Worm (Caenorhabditis elegans) whole organism, L2 larva: ENCODE data around the gene nhr-16.

Source experiments
- C34F6.9 ChIP-seq: fragments of 150-350 bp; optimal IDR thresholded peaks from 2 replicates; lab custom pipeline; 2014; ENCODE audit warnings: missing biosample characterization, missing genetic modification characterization
- F13H6.1 ChIP-seq: sonication (generic microtip); optimal IDR thresholded peaks from 2 replicates; lab custom pipeline; 2016; ENCODE audit warnings: missing genetic modification characterization, missing compliant biosample characterization
- R02D3.7 ChIP-seq: fragments of 150-350 bp; optimal IDR thresholded peaks from 2 replicates; lab custom pipeline; 2014; ENCODE audit warnings: missing biosample characterization, missing genetic modification characterization
- Y55F3AM.14 ChIP-seq: fragments of 200-800 bp; sonication (Bioruptor generic); optimal IDR thresholded peaks from 2 replicates; lab custom pipeline; 2018; ENCODE audit warnings: mild to moderate bottlenecking, missing genetic modification characterization, missing compliant biosample characterization
- blmp-1 ChIP-seq: sonication (generic microtip); optimal IDR thresholded peaks from 2 replicates; lab custom pipeline; 2017; ENCODE audit warnings: missing genetic modification characterization, mild to moderate bottlenecking, missing compliant biosample characterization, antibody characterized with exemption, moderate library complexity; ENCODE audit not compliant: insufficient read depth
- crh-2 ChIP-seq: sonication (generic microtip); optimal IDR thresholded peaks from 2 replicates; lab custom pipeline; 2017; ENCODE audit warnings: missing biosample characterization, missing genetic modification characterization
- dmd-4 ChIP-seq: sonication (generic microtip); optimal IDR thresholded peaks from 2 replicates; lab custom pipeline; 2017; ENCODE audit warnings: missing biosample characterization, missing genetic modification characterization
- egl-27 ChIP-seq: sonication (generic microtip); optimal IDR thresholded peaks from 3 replicates; lab custom pipeline; 2017; ENCODE audit warnings: missing biosample characterization, missing genetic modification reagents, missing genetic modification characterization
- elt-3 ChIP-seq: sonication (generic microtip); optimal IDR thresholded peaks from 2 replicates; lab custom pipeline; 2017; ENCODE audit warnings: missing biosample characterization, missing genetic modification characterization
- fos-1 ChIP-seq: fragments of 150-350 bp; optimal IDR thresholded peaks from 2 replicates; lab custom pipeline; 2014; ENCODE audit warnings: missing biosample characterization, missing genetic modification characterization
- gmeb-1 ChIP-seq: fragments of 150-350 bp; optimal IDR thresholded peaks from 2 replicates; lab custom pipeline; 2014; ENCODE audit warnings: missing biosample characterization, missing genetic modification characterization
- lin-11 ChIP-seq: fragments of 150-350 bp; sonication (generic microtip); optimal IDR thresholded peaks from 2 replicates; lab custom pipeline; 2014; ENCODE audit warnings: missing biosample characterization, missing genetic modification characterization, inconsistent platforms, mixed read lengths
- lin-13 ChIP-seq: fragments of 150-350 bp; optimal IDR thresholded peaks from 2 replicates; lab custom pipeline; 2014; ENCODE audit warnings: missing biosample characterization, missing genetic modification reagents, missing genetic modification characterization
- lin-39 ChIP-seq: fragments of 150-350 bp; optimal IDR thresholded peaks from 2 replicates; lab custom pipeline; 2014; ENCODE audit warnings: missing biosample characterization, missing genetic modification reagents, missing genetic modification characterization
- lsy-2 ChIP-seq, 2 experiments: fragments of 150-350 bp in 1 of 2; sonication (generic microtip) in 1 of 2; optimal IDR thresholded peaks; 2 replicates each; lab custom pipeline; 2014 to 2017; ENCODE audit warnings: missing biosample characterization in 2 of 2, missing genetic modification characterization in 2 of 2
- mab-5 ChIP-seq: fragments of 150-350 bp; optimal IDR thresholded peaks from 2 replicates; lab custom pipeline; 2014; ENCODE audit warnings: missing biosample characterization, missing genetic modification characterization
- mbf-1 ChIP-seq: sonication (generic microtip); optimal IDR thresholded peaks from 2 replicates; lab custom pipeline; 2017; ENCODE audit warnings: missing biosample characterization, missing genetic modification characterization
- mdl-1 ChIP-seq, 2 experiments: fragments of 150-350 bp in 1 of 2; sonication (generic microtip) in 1 of 2; optimal IDR thresholded peaks; 2 replicates each; lab custom pipeline; 2017; ENCODE audit warnings: missing biosample characterization in 2 of 2, missing genetic modification characterization in 2 of 2
- nhr-10 ChIP-seq: sonication (generic microtip); optimal IDR thresholded peaks from 2 replicates; lab custom pipeline; 2017; ENCODE audit warnings: missing biosample characterization, missing genetic modification characterization
- nhr-11 ChIP-seq: fragments of 150-350 bp; optimal IDR thresholded peaks from 2 replicates; lab custom pipeline; 2014; ENCODE audit warnings: missing biosample characterization, missing genetic modification characterization
- nhr-129 ChIP-seq: fragments of 150-350 bp; optimal IDR thresholded peaks from 2 replicates; lab custom pipeline; 2014; ENCODE audit warnings: missing biosample characterization, missing genetic modification characterization
- nhr-21 ChIP-seq: fragments of 150-350 bp; optimal IDR thresholded peaks from 2 replicates; lab custom pipeline; 2014; ENCODE audit warnings: missing biosample characterization, missing genetic modification characterization
- nhr-23 ChIP-seq: fragments of 150-350 bp; optimal IDR thresholded peaks from 2 replicates; lab custom pipeline; 2014; ENCODE audit warnings: missing biosample characterization, missing genetic modification reagents, missing genetic modification characterization
- nhr-237 ChIP-seq: fragments of 150-350 bp; optimal IDR thresholded peaks from 2 replicates; lab custom pipeline; 2014; ENCODE audit warnings: missing biosample characterization, missing genetic modification characterization
- nhr-25 ChIP-seq: fragments of 150-350 bp; sonication (generic microtip); optimal IDR thresholded peaks from 3 replicates; lab custom pipeline; 2014; ENCODE audit warnings: missing biosample characterization, missing genetic modification characterization
- nhr-77 ChIP-seq: fragments of 150-350 bp; optimal IDR thresholded peaks from 2 replicates; lab custom pipeline; 2014; ENCODE audit warnings: missing biosample characterization, missing genetic modification characterization
- peb-1 ChIP-seq: fragments of 150-350 bp; optimal IDR thresholded peaks from 2 replicates; lab custom pipeline; 2014; ENCODE audit warnings: missing biosample characterization, missing genetic modification characterization
- sem-4 ChIP-seq: fragments of 150-350 bp; optimal IDR thresholded peaks from 2 replicates; lab custom pipeline; 2014; ENCODE audit warnings: missing biosample characterization, missing genetic modification reagents, missing genetic modification characterization
- skn-1 ChIP-seq: sonication (generic microtip); optimal IDR thresholded peaks from 2 replicates; lab custom pipeline; 2017; ENCODE audit warnings: missing biosample characterization, missing genetic modification characterization
- sma-9 ChIP-seq, 2 experiments: fragments of 150-350 bp in 1 of 2; sonication (generic microtip) in 1 of 2; optimal IDR thresholded peaks; 2 replicates each; lab custom pipeline; 2014 to 2016; ENCODE audit warnings: missing genetic modification characterization in 2 of 2, mild to moderate bottlenecking in 1 of 2, missing biosample characterization in 1 of 2, missing compliant biosample characterization in 1 of 2, missing genetic modification reagents in 1 of 2, moderate library complexity in 1 of 2
- unc-39 ChIP-seq: fragments of 150-350 bp; optimal IDR thresholded peaks from 2 replicates; lab custom pipeline; 2014; ENCODE audit warnings: missing biosample characterization, missing genetic modification characterization
- unc-55 ChIP-seq: fragments of 150-350 bp; sonication (generic microtip); optimal IDR thresholded peaks from 3 replicates; lab custom pipeline; 2014; ENCODE audit warnings: missing biosample characterization, missing genetic modification reagents, missing genetic modification characterization
- unc-62 ChIP-seq: fragments of 150-350 bp; optimal IDR thresholded peaks from 2 replicates; lab custom pipeline; 2014; ENCODE audit warnings: missing biosample characterization, missing genetic modification reagents, missing genetic modification characterization
- zag-1 ChIP-seq: fragments of 150-350 bp; optimal IDR thresholded peaks from 2 replicates; lab custom pipeline; 2014; ENCODE audit warnings: missing biosample characterization, missing genetic modification characterization
- ztf-1 ChIP-seq: fragments of 200-800 bp; sonication (Bioruptor generic); conservative IDR thresholded peaks from 2 replicates; pipeline ENCODE4 v1.3.6; 2022; ENCODE audit warnings: missing genetic modification characterization, missing compliant biosample characterization
- ztf-11 ChIP-seq: sonication (generic microtip); optimal IDR thresholded peaks from 2 replicates; lab custom pipeline; 2017; ENCODE audit warnings: missing biosample characterization, missing genetic modification characterization

The nhr-16 gene

DNA sequence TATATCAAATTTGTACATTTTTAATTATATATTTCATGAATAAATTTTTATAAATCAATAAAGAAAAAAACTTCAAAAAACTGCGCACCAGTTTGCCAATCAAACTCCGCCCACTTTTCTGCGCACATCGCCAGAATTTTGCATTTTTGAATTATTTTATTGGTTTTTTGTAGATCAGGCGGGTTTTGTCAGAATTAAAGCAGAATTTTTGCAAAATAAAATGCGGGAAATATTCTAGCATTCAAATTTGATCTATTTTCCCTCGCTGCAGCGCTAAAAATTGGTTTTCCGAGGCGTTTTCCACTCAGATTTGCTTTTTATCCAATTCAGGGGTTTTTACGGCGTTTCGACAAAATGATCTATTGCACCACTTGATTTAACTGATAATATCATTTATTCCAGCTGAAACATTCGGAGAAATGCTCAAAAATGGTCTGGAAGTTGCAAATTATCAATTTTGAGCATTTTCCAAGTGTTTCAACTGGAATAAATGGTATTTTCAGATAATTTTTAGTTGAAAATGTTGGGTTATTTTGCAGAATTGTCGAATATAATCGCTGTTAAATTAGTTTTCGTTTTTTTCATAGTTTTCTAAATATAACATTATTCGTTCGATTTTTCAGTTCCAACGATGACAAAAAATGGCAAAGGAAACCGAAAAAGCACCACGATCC is 32.5 kb downstream of the nhr-16 start, which contains the start of gene W06B4.1:
TSS of gene W06B4.1 (plus strand) at position 624 of the 674 bp plus-strand sequence.
- no peak for TF ChIP-seq egl-27
- TF ChIP-seq unc-62 (GFP tag; lab: Kevin White, UChicago) = no peak
- no peak for TF ChIP-seq nhr-23 (tag; lab: Kevin White, UChicago)
- no peak for TF ChIP-seq sem-4 (tag; lab: Kevin White, UChicago)
- no peak for TF ChIP-seq skn-1 (tag; lab: Kevin White, UChicago)
- no peak for TF ChIP-seq R02D3.7 (tag; lab: Kevin White, UChicago)
- no peak for TF ChIP-seq nhr-11 (tag; lab: Kevin White, UChicago)
- no peak for TF ChIP-seq ztf-11
- no peak for TF ChIP-seq lsy-2 (tag; optimal IDR thresholded peaks at IDR 0.05; lab: Kevin White, UChicago)
- no peak for TF ChIP-seq crh-2 (tag; lab: Kevin White, UChicago)
- TF ChIP-seq dmd-4 (tag; lab: Kevin White, UChicago) = no peak
- TF ChIP-seq mdl-1 (tag; optimal IDR thresholded peaks at IDR 0.05; lab: Kevin White, UChicago) = no peak

DNA sequence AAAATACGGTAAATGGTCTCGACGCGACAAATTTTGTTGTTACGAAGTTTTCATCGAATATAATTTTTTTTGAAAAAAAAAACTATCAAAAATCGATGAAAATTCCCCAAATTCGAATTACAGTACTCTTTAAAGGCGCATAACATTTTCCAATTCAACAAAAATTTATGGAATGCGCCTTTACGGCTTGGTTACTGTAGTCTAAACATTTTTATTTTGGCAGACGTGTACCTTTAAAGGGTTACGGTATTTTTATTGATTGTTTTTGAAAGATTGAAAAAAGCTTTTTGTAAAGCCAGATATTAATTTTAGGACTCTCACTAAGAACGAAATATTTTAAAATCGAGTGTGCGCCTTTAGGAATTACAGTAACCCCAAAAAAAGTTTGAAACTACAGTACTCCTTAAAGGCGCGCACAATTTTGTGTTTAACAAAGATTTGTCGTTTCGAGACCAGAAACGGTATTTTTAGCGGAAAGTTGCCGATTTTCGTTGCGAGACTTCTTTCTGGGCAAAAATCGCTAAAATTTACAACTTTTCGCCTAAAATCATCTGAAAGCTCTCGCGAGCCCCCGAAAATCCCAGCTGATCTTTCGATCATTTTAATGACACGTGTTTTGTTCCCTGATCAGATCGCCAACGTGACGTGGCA is 35.5 kb downstream of the nhr-16 start:
- no peak for TF ChIP-seq lsy-2 (tag; optimal IDR thresholded peaks at IDR 0.05; lab: Kevin White, UChicago)
- TF ChIP-seq lin-11 = no peak
- no peak for TF ChIP-seq lin-13 (GFP tag; lab: Kevin White, UChicago)
- TF ChIP-seq unc-39 (tag; lab: Kevin White, UChicago) = no peak
- no peak for TF ChIP-seq F13H6.1 (tag; lab: Kevin White, UChicago)
- TF ChIP-seq nhr-21 (tag; lab: Kevin White, UChicago) = no peak
- TF ChIP-seq fos-1 (tag; lab: Kevin White, UChicago) = no peak
- TF ChIP-seq sma-9 (GFP tag; optimal IDR thresholded peaks at IDR 0.05; lab: Kevin White, UChicago) = no peak
- no peak for TF ChIP-seq sma-9 (tag; optimal IDR thresholded peaks at IDR 0.05; lab: Kevin White, UChicago)
- TF ChIP-seq sem-4 (tag; lab: Kevin White, UChicago) = no peak

DNA sequence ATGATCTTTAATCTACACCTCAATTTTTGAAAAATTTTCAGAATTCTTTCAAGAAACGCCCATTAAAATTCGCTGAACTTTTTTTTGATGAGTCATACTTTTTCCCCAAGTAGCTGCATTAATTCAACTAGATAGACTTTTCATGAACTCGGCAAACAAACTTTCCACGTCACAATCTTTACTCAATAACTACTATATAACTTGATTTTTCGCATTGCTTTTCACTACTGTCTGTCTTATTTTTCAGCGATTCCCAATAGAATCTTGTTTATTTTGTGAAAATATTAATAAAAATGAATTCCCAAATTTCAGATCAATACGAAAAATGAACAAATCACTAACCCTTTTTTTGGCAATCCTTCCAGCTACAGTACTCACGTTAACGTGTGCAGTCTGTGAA is 39.7 kb downstream of the nhr-16 start, which contains the start of gene T05C1.1:
TSS of gene T05C1.1 (plus strand) at position 301 of the 400 bp plus-strand sequence.
- TF ChIP-seq lin-39 (tag; lab: Kevin White, UChicago) (no peak), sma-9 (GFP tag; optimal IDR thresholded peaks at IDR 0.05; lab: Kevin White, UChicago) (no peak), sma-9 (tag; optimal IDR thresholded peaks at IDR 0.05; lab: Kevin White, UChicago) (no peak), Y55F3AM.14 (no peak), lsy-2 (tag; optimal IDR thresholded peaks at IDR 0.05; lab: Kevin White, UChicago) (no peak), peb-1 (no peak), lin-13 (GFP tag; lab: Kevin White, UChicago) (no peak), mbf-1 (no peak), unc-39 (tag; lab: Kevin White, UChicago) (no peak), unc-62 (GFP tag; lab: Kevin White, UChicago) (no peak), C34F6.9 (tag; lab: Kevin White, UChicago) (no peak), zag-1 (tag; lab: Kevin White, UChicago) (no peak), skn-1 (tag; lab: Kevin White, UChicago) (no peak), sem-4 (tag; lab: Kevin White, UChicago) (no peak), nhr-77 (tag; lab: Kevin White, UChicago) (no peak), nhr-23 (tag; lab: Kevin White, UChicago) (no peak), egl-27 (no peak), ztf-1 (GFP tag; lab: Robert Waterston, UW) (no peak), elt-3 (tag; lab: Kevin White, UChicago) (no peak), crh-2 (tag; lab: Kevin White, UChicago) (no peak), nhr-237 (tag; lab: Kevin White, UChicago) (no peak)

DNA sequence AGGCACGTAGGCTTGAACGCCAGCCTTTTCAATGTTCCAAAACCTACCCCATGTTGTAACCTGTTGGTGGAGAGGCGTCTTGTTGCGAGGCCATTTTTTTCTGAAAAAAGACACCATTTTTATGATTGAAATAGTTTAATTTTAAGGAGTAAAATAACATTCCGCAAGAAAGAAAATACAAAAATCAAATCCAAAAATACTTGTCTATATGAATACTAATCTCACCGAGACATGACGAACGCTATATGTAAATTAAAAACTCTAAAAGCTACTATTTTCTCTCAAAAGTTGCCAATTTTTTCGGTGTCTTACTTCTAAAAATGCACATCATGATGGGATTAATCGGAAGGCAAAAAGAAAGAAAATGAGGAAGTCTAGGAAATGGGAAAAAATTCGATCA is 43.4 kb downstream of the nhr-16 start, which contains the start of gene T05C1.2:
TSS of gene T05C1.2 (minus strand) at position 101 of the 400 bp plus-strand sequence.
- no peak for TF ChIP-seq lin-39 (tag; lab: Kevin White, UChicago)
- TF ChIP-seq gmeb-1 = no peak
- no peak for TF ChIP-seq dmd-4 (tag; lab: Kevin White, UChicago)
- no peak for TF ChIP-seq unc-62 (GFP tag; lab: Kevin White, UChicago)
- no peak for TF ChIP-seq nhr-21 (tag; lab: Kevin White, UChicago)
- TF ChIP-seq mab-5 (tag; lab: Kevin White, UChicago) = no peak
- no peak for TF ChIP-seq nhr-23 (tag; lab: Kevin White, UChicago)
- TF ChIP-seq nhr-129 (tag; lab: Kevin White, UChicago) = no peak
- TF ChIP-seq sem-4 (tag; lab: Kevin White, UChicago) = no peak
- TF ChIP-seq sma-9 (GFP tag; optimal IDR thresholded peaks at IDR 0.05; lab: Kevin White, UChicago) = no peak
- no peak for TF ChIP-seq sma-9 (tag; optimal IDR thresholded peaks at IDR 0.05; lab: Kevin White, UChicago)
- no peak for TF ChIP-seq fos-1 (tag; lab: Kevin White, UChicago)
- no peak for TF ChIP-seq blmp-1 (tag; lab: Kevin White, UChicago)
- TF ChIP-seq nhr-25 = no peak
- no peak for TF ChIP-seq unc-55 (GFP tag; lab: Kevin White, UChicago)
- TF ChIP-seq nhr-10 (tag; lab: Kevin White, UChicago) = no peak
